Fruit fly (Drosophila melanogaster): ENCODE results near the gene CG45489.

DNA sequence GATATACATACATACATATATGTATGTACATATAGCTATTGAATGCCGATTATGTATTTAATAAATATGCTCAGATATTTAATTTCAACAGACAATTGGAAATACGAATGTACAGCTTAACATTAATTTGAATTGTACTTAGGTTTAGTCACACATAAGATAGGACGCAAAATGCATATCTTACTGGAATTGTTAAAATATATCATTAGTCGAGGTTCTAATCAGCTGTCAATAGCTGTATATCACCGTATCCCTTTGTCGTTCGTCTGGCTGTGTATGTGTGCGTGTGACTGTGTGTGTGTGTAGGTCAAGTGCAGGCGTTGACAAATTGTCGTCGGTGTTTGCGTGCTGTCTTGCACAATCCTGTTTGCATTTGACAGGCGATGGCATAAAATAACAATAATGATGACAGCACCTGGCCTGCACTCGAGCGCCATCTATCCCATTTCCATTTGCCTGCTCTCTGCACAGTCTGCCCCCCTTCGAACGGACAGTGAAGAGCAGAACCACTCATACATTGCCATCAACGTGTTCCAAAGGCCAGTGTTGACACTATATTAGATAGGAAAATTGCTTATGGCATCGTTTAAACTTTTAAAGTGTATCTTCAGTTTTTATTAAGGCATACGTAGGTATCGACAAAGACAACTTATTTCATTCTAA lies 31.5 kb downstream of the CG45489 start:
- TF ChIP-seq CTCF (optimal IDR thresholded peaks at IDR 0.05) (peak; percentile 86 to 91), CG8478 (optimal IDR thresholded peaks at IDR 0.05) (no peak)

All from S2 (cell line).